Worm (Caenorhabditis elegans) whole organism, L4 larva: Measurements from ENCODE around the gene clr-1.

Experiments
- F10B5.3 ChIP-seq: sonication (generic microtip); optimal IDR thresholded peaks from 2 replicates; lab custom pipeline; 2016; ENCODE audit warnings: mild to moderate bottlenecking, missing genetic modification characterization, missing compliant biosample characterization
- aly-2 ChIP-seq: sonication (generic microtip); optimal IDR thresholded peaks from 2 replicates; lab custom pipeline; 2018; ENCODE audit warnings: missing biosample characterization, missing genetic modification characterization
- ces-1 ChIP-seq: fragments of 150-350 bp; sonication (generic microtip); optimal IDR thresholded peaks from 4 replicates; lab custom pipeline; 2014; ENCODE audit warnings: missing biosample characterization, missing genetic modification reagents, missing genetic modification characterization
- egl-27 ChIP-seq: sonication (generic microtip); optimal IDR thresholded peaks from 3 replicates; lab custom pipeline; 2017; ENCODE audit warnings: missing biosample characterization, missing genetic modification reagents, missing genetic modification characterization
- mdl-1 ChIP-seq, 2 experiments: fragments of 150-350 bp in 1 of 2; sonication (generic microtip) in 1 of 2; optimal IDR thresholded peaks; 2 replicates each; lab custom pipeline; 2014 to 2017; ENCODE audit warnings: missing biosample characterization in 2 of 2, missing genetic modification characterization in 2 of 2
- nhr-28 ChIP-seq: fragments of 150-350 bp; optimal IDR thresholded peaks from 2 replicates; lab custom pipeline; 2014; ENCODE audit warnings: missing biosample characterization, missing genetic modification characterization

DNA sequence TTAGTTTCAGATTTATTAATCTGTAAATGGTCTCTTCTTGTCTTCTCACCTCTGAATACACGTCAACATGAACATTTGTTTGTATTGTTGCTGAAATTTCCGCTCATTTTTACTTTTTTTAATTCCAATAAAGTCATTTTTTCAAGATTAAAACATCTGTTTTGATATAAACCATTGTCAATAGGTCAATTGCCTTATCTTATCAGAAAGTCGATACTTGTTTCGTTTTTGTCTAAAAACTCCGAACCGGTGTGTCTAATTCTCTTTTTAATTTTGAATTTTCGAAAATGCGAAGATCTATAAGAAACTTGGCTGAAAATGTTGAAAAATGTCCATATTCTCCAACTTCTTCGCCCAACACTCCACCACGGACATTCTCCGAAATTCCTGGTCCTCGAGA lies 37.6 kb downstream of the clr-1 start, which contains the start of gene cyp-44A1:
- TF ChIP-seq aly-2 (tag; lab: Kevin White, UChicago), result no peak
- TF ChIP-seq egl-27, result no peak
- no peak for TF ChIP-seq mdl-1 (tag; optimal IDR thresholded peaks at IDR 0.05; lab: Kevin White, UChicago)
- no peak for TF ChIP-seq ces-1 (GFP tag; lab: Kevin White, UChicago)
- TF ChIP-seq nhr-28 (tag; lab: Kevin White, UChicago), result no peak
- TF ChIP-seq F10B5.3 (tag; lab: Kevin White, UChicago), result no peak
